Worm (Caenorhabditis elegans) whole organism, L2 larva: Measurements from ENCODE around the gene dtmk-1.

ENCODE experiments used
- C34F6.9 ChIP-seq: fragments of 150-350 bp; optimal IDR thresholded peaks from 2 replicates; lab custom pipeline; 2014; ENCODE audit warnings: missing biosample characterization, missing genetic modification characterization
- F13H6.1 ChIP-seq: sonication (generic microtip); optimal IDR thresholded peaks from 2 replicates; lab custom pipeline; 2016; ENCODE audit warnings: missing genetic modification characterization, missing compliant biosample characterization
- Y55F3AM.14 ChIP-seq: fragments of 200-800 bp; sonication (Bioruptor generic); optimal IDR thresholded peaks from 2 replicates; lab custom pipeline; 2018; ENCODE audit warnings: mild to moderate bottlenecking, missing genetic modification characterization, missing compliant biosample characterization
- ZK546.5 ChIP-seq: sonication (generic microtip); optimal IDR thresholded peaks from 2 replicates; lab custom pipeline; 2017; ENCODE audit warnings: missing biosample characterization, missing genetic modification characterization
- alr-1 ChIP-seq: fragments of 150-350 bp; optimal IDR thresholded peaks from 2 replicates; lab custom pipeline; 2014; ENCODE audit warnings: missing biosample characterization, missing genetic modification characterization
- aly-2 ChIP-seq: fragments of 150-350 bp; optimal IDR thresholded peaks from 2 replicates; lab custom pipeline; 2014; ENCODE audit warnings: missing biosample characterization, missing genetic modification characterization
- ama-1 ChIP-seq: fragments of 150-350 bp; optimal IDR thresholded peaks from 2 replicates; lab custom pipeline; 2018; ENCODE audit warnings: inconsistent platforms
- blmp-1 ChIP-seq: sonication (generic microtip); optimal IDR thresholded peaks from 2 replicates; lab custom pipeline; 2017; ENCODE audit warnings: missing genetic modification characterization, mild to moderate bottlenecking, missing compliant biosample characterization, antibody characterized with exemption, moderate library complexity; ENCODE audit not compliant: insufficient read depth
- crh-2 ChIP-seq: sonication (generic microtip); optimal IDR thresholded peaks from 2 replicates; lab custom pipeline; 2017; ENCODE audit warnings: missing biosample characterization, missing genetic modification characterization
- dmd-4 ChIP-seq: sonication (generic microtip); optimal IDR thresholded peaks from 2 replicates; lab custom pipeline; 2017; ENCODE audit warnings: missing biosample characterization, missing genetic modification characterization
- egl-27 ChIP-seq: sonication (generic microtip); optimal IDR thresholded peaks from 3 replicates; lab custom pipeline; 2017; ENCODE audit warnings: missing biosample characterization, missing genetic modification reagents, missing genetic modification characterization
- elt-1 ChIP-seq: fragments of 150-350 bp; optimal IDR thresholded peaks from 2 replicates; lab custom pipeline; 2014; ENCODE audit warnings: missing biosample characterization, missing genetic modification characterization
- elt-3 ChIP-seq: sonication (generic microtip); optimal IDR thresholded peaks from 2 replicates; lab custom pipeline; 2017; ENCODE audit warnings: missing biosample characterization, missing genetic modification characterization
- gmeb-1 ChIP-seq: fragments of 150-350 bp; optimal IDR thresholded peaks from 2 replicates; lab custom pipeline; 2014; ENCODE audit warnings: missing biosample characterization, missing genetic modification characterization
- lin-11 ChIP-seq: fragments of 150-350 bp; sonication (generic microtip); optimal IDR thresholded peaks from 2 replicates; lab custom pipeline; 2014; ENCODE audit warnings: missing biosample characterization, missing genetic modification characterization, inconsistent platforms, mixed read lengths
- lin-13 ChIP-seq: fragments of 150-350 bp; optimal IDR thresholded peaks from 2 replicates; lab custom pipeline; 2014; ENCODE audit warnings: missing biosample characterization, missing genetic modification reagents, missing genetic modification characterization
- lsy-2 ChIP-seq, 2 experiments: fragments of 150-350 bp in 1 of 2; sonication (generic microtip) in 1 of 2; optimal IDR thresholded peaks; 2 replicates each; lab custom pipeline; 2014 to 2017; ENCODE audit warnings: missing biosample characterization in 2 of 2, missing genetic modification characterization in 2 of 2
- mab-5 ChIP-seq: fragments of 150-350 bp; optimal IDR thresholded peaks from 2 replicates; lab custom pipeline; 2014; ENCODE audit warnings: missing biosample characterization, missing genetic modification characterization
- mbf-1 ChIP-seq: sonication (generic microtip); optimal IDR thresholded peaks from 2 replicates; lab custom pipeline; 2017; ENCODE audit warnings: missing biosample characterization, missing genetic modification characterization
- mdl-1 ChIP-seq, 2 experiments: fragments of 150-350 bp in 1 of 2; sonication (generic microtip) in 1 of 2; optimal IDR thresholded peaks; 2 replicates each; lab custom pipeline; 2017; ENCODE audit warnings: missing biosample characterization in 2 of 2, missing genetic modification characterization in 2 of 2
- nhr-10 ChIP-seq: sonication (generic microtip); optimal IDR thresholded peaks from 2 replicates; lab custom pipeline; 2017; ENCODE audit warnings: missing biosample characterization, missing genetic modification characterization
- nhr-11 ChIP-seq: fragments of 150-350 bp; optimal IDR thresholded peaks from 2 replicates; lab custom pipeline; 2014; ENCODE audit warnings: missing biosample characterization, missing genetic modification characterization
- nhr-21 ChIP-seq: fragments of 150-350 bp; optimal IDR thresholded peaks from 2 replicates; lab custom pipeline; 2014; ENCODE audit warnings: missing biosample characterization, missing genetic modification characterization
- nhr-23 ChIP-seq: fragments of 150-350 bp; optimal IDR thresholded peaks from 2 replicates; lab custom pipeline; 2014; ENCODE audit warnings: missing biosample characterization, missing genetic modification reagents, missing genetic modification characterization
- nhr-237 ChIP-seq: fragments of 150-350 bp; optimal IDR thresholded peaks from 2 replicates; lab custom pipeline; 2014; ENCODE audit warnings: missing biosample characterization, missing genetic modification characterization
- nhr-25 ChIP-seq: fragments of 150-350 bp; sonication (generic microtip); optimal IDR thresholded peaks from 3 replicates; lab custom pipeline; 2014; ENCODE audit warnings: missing biosample characterization, missing genetic modification characterization
- nhr-6 ChIP-seq: fragments of 150-350 bp; optimal IDR thresholded peaks from 2 replicates; lab custom pipeline; 2014; ENCODE audit warnings: missing biosample characterization, missing genetic modification characterization
- nhr-77 ChIP-seq: fragments of 150-350 bp; optimal IDR thresholded peaks from 2 replicates; lab custom pipeline; 2014; ENCODE audit warnings: missing biosample characterization, missing genetic modification characterization
- sem-4 ChIP-seq: fragments of 150-350 bp; optimal IDR thresholded peaks from 2 replicates; lab custom pipeline; 2014; ENCODE audit warnings: missing biosample characterization, missing genetic modification reagents, missing genetic modification characterization
- sma-3 ChIP-seq: sonication (generic microtip); optimal IDR thresholded peaks from 2 replicates; lab custom pipeline; 2016; ENCODE audit warnings: missing genetic modification reagents, missing genetic modification characterization, missing compliant biosample characterization
- sma-9 ChIP-seq, 2 experiments: fragments of 150-350 bp in 1 of 2; sonication (generic microtip) in 1 of 2; optimal IDR thresholded peaks; 2 replicates each; lab custom pipeline; 2014 to 2016; ENCODE audit warnings: missing genetic modification characterization in 2 of 2, mild to moderate bottlenecking in 1 of 2, missing biosample characterization in 1 of 2, missing compliant biosample characterization in 1 of 2, missing genetic modification reagents in 1 of 2, moderate library complexity in 1 of 2
- snpc-4 ChIP-seq: fragments of 150-350 bp; optimal IDR thresholded peaks from 2 replicates; lab custom pipeline; 2014; ENCODE audit warnings: missing biosample characterization, missing genetic modification characterization
- unc-39 ChIP-seq: fragments of 150-350 bp; optimal IDR thresholded peaks from 2 replicates; lab custom pipeline; 2014; ENCODE audit warnings: missing biosample characterization, missing genetic modification characterization
- unc-55 ChIP-seq: fragments of 150-350 bp; sonication (generic microtip); optimal IDR thresholded peaks from 3 replicates; lab custom pipeline; 2014; ENCODE audit warnings: missing biosample characterization, missing genetic modification reagents, missing genetic modification characterization
- unc-62 ChIP-seq: fragments of 150-350 bp; optimal IDR thresholded peaks from 2 replicates; lab custom pipeline; 2014; ENCODE audit warnings: missing biosample characterization, missing genetic modification reagents, missing genetic modification characterization
- zag-1 ChIP-seq: fragments of 150-350 bp; optimal IDR thresholded peaks from 2 replicates; lab custom pipeline; 2014; ENCODE audit warnings: missing biosample characterization, missing genetic modification characterization
- ztf-1 ChIP-seq: fragments of 200-800 bp; sonication (Bioruptor generic); conservative IDR thresholded peaks from 2 replicates; pipeline ENCODE4 v1.3.6; 2022; ENCODE audit warnings: missing genetic modification characterization, missing compliant biosample characterization

dtmk-1 gene

ce11 chrII:9954885-9955284 lies 12.0 kb downstream of the dtmk-1 start, which contains the start of gene egl-43:
TSS of gene egl-43 (plus strand) at chrII:9955185.
- TF ChIP-seq nhr-11 (tag; lab: Kevin White, UChicago), result no peak
- TF ChIP-seq sem-4 (tag; lab: Kevin White, UChicago), result no peak
- no peak for TF ChIP-seq dmd-4 (tag; lab: Kevin White, UChicago)
- TF ChIP-seq nhr-25 (tag; lab: Kevin White, UChicago), result no peak
- TF ChIP-seq mab-5 (tag; lab: Kevin White, UChicago), result no peak
- no peak for TF ChIP-seq ZK546.5 (tag; lab: Kevin White, UChicago)
- TF ChIP-seq elt-1 (tag; lab: Kevin White, UChicago), result no peak
- no peak for TF ChIP-seq crh-2 (tag; lab: Kevin White, UChicago)
- no peak for TF ChIP-seq sma-3 (GFP tag; lab: Kevin White, UChicago)
- no peak for TF ChIP-seq alr-1 (tag; lab: Kevin White, UChicago)
- TF ChIP-seq unc-55 (GFP tag; lab: Kevin White, UChicago), result no peak
- TF ChIP-seq gmeb-1, result no peak
- no peak for TF ChIP-seq nhr-21 (tag; lab: Kevin White, UChicago)

- TF ChIP-seq mbf-1 (tag; lab: Kevin White, UChicago) (no peak), zag-1 (tag; lab: Kevin White, UChicago) (no peak)
Observed at ce11 chrII:9951846-9952245, 15.1 kb downstream of the dtmk-1 start.

ce11 chrII:9948662-9949061 lies 18.2 kb downstream of the dtmk-1 start:
- TF ChIP-seq unc-62 (GFP tag; lab: Kevin White, UChicago) (no peak), lin-13 (no peak), snpc-4 (no peak), ztf-1 (GFP tag; lab: Robert Waterston, UW) (no peak), unc-39 (no peak), nhr-23 (tag; lab: Kevin White, UChicago) (no peak), nhr-237 (tag; lab: Kevin White, UChicago) (no peak), nhr-6 (tag; lab: Kevin White, UChicago) (no peak), Y55F3AM.14 (no peak), alr-1 (tag; lab: Kevin White, UChicago) (no peak), sma-9 (GFP tag; optimal IDR thresholded peaks at IDR 0.05; lab: Kevin White, UChicago) (no peak), sma-9 (tag; optimal IDR thresholded peaks at IDR 0.05; lab: Kevin White, UChicago) (no peak), nhr-25 (tag; lab: Kevin White, UChicago) (no peak), ama-1 (lab: Kevin White, UChicago) (no peak), C34F6.9 (no peak), nhr-11 (tag; lab: Kevin White, UChicago) (no peak), mdl-1 (tag; optimal IDR thresholded peaks at IDR 0.05; lab: Kevin White, UChicago) (no peak), lin-11 (tag; lab: Kevin White, UChicago) (no peak), unc-55 (GFP tag; lab: Kevin White, UChicago) (no peak)

- TF ChIP-seq nhr-10 (tag; lab: Kevin White, UChicago), result no peak
- TF ChIP-seq nhr-77 (tag; lab: Kevin White, UChicago), result no peak
- no peak for TF ChIP-seq F13H6.1 (tag; lab: Kevin White, UChicago)
- no peak for TF ChIP-seq sma-9 (GFP tag; optimal IDR thresholded peaks at IDR 0.05; lab: Kevin White, UChicago)
- TF ChIP-seq sma-9 (tag; optimal IDR thresholded peaks at IDR 0.05; lab: Kevin White, UChicago), result no peak
- no peak for TF ChIP-seq ZK546.5 (tag; lab: Kevin White, UChicago)
- TF ChIP-seq elt-1 (tag; lab: Kevin White, UChicago), result no peak
- no peak for TF ChIP-seq unc-55 (GFP tag; lab: Kevin White, UChicago)
- TF ChIP-seq lsy-2 (tag; optimal IDR thresholded peaks at IDR 0.05; lab: Kevin White, UChicago), result no peak
- TF ChIP-seq sem-4 (tag; lab: Kevin White, UChicago), result no peak
- TF ChIP-seq nhr-25 (tag; lab: Kevin White, UChicago), result no peak
- TF ChIP-seq elt-3, result no peak
- no peak for TF ChIP-seq blmp-1
- TF ChIP-seq aly-2, result no peak
- no peak for TF ChIP-seq egl-27 (tag; lab: Kevin White, UChicago)
- no peak for TF ChIP-seq nhr-23 (tag; lab: Kevin White, UChicago)
Observed at ce11 chrII:9943837-9944236, 23.1 kb downstream of the dtmk-1 start, which contains the start of gene flad-1. TSS of gene flad-1 (plus strand) at chrII:9944137.
